Worm (Caenorhabditis elegans) whole organism, mixed stage, embryonic: ENCODE results near the gene C14C6.13.

ENCODE experiments used
- ceh-39 ChIP-seq: fragments of 150-350 bp; optimal IDR thresholded peaks from 2 replicates; lab custom pipeline; 2014; ENCODE audit warnings: missing biosample characterization, missing genetic modification characterization
- ceh-83 ChIP-seq: fragments of 200-800 bp; sonication (Bioruptor generic); optimal IDR thresholded peaks from 2 replicates; lab custom pipeline; 2018; ENCODE audit warnings: mild to moderate bottlenecking, missing genetic modification characterization, missing compliant biosample characterization
- ham-2 ChIP-seq: fragments of 200-800 bp; sonication (Bioruptor generic); optimal IDR thresholded peaks from 2 replicates; lab custom pipeline; 2018; ENCODE audit warnings: mild to moderate bottlenecking, missing genetic modification characterization, missing compliant biosample characterization
- lin-13 ChIP-seq: fragments of 150-350 bp; optimal IDR thresholded peaks from 2 replicates; lab custom pipeline; 2014; ENCODE audit warnings: missing biosample characterization, missing genetic modification characterization
- lsy-2 ChIP-seq: fragments of 150-350 bp; optimal IDR thresholded peaks from 2 replicates; lab custom pipeline; 2014; ENCODE audit warnings: missing biosample characterization, missing genetic modification characterization
- mep-1 ChIP-seq: fragments of 150-350 bp; optimal IDR thresholded peaks from 2 replicates; lab custom pipeline; 2017; ENCODE audit warnings: missing biosample characterization, missing genetic modification reagents, missing genetic modification characterization, inconsistent platforms
- nhr-237 ChIP-seq: fragments of 150-350 bp; optimal IDR thresholded peaks from 2 replicates; lab custom pipeline; 2014; ENCODE audit warnings: missing biosample characterization, missing genetic modification characterization
- pha-4 ChIP-seq: fragments of 150-350 bp; optimal IDR thresholded peaks from 2 replicates; lab custom pipeline; 2018; ENCODE audit warnings: missing biosample characterization, missing genetic modification reagents, missing genetic modification characterization
- snpc-4 ChIP-seq: fragments of 150-350 bp; optimal IDR thresholded peaks from 2 replicates; lab custom pipeline; 2014; ENCODE audit warnings: missing biosample characterization, missing genetic modification characterization
- sptf-1 ChIP-seq: sonication (generic microtip); optimal IDR thresholded peaks from 2 replicates; lab custom pipeline; 2017; ENCODE audit warnings: mild to moderate bottlenecking, missing genetic modification characterization, moderate library complexity, missing compliant biosample characterization
- unc-39 ChIP-seq: fragments of 150-350 bp; optimal IDR thresholded peaks from 2 replicates; lab custom pipeline; 2014; ENCODE audit warnings: missing biosample characterization, missing genetic modification characterization
- unc-62 ChIP-seq: fragments of 150-350 bp; optimal IDR thresholded peaks from 2 replicates; lab custom pipeline; 2014; ENCODE audit warnings: missing biosample characterization, missing genetic modification reagents, missing genetic modification characterization
- ztf-11 ChIP-seq: fragments of 150-350 bp; optimal IDR thresholded peaks from 2 replicates; lab custom pipeline; 2014; ENCODE audit warnings: missing biosample characterization, missing genetic modification characterization

ce11 chrV:536571-536970, 38.0 kb downstream of the C14C6.13 start, which contains the start of gene C14C6.5:
- TF ChIP-seq snpc-4 (tag; lab: Kevin White, UChicago) (no peak), ceh-83 (GFP tag; lab: Kevin White, UChicago) (no peak), pha-4 (no peak), sptf-1 (no peak), nhr-237 (tag; lab: Kevin White, UChicago) (no peak), unc-39 (tag; lab: Kevin White, UChicago) (no peak), lsy-2 (tag; lab: Kevin White, UChicago) (no peak), ztf-11 (no peak), ham-2 (GFP tag; lab: Kevin White, UChicago) (no peak), unc-62 (no peak), mep-1 (tag; lab: Kevin White, UChicago) (no peak), ceh-39 (no peak), lin-13 (tag; lab: Kevin White, UChicago) (no peak)
